Worm (Caenorhabditis elegans) whole organism, L4 larva: ENCODE measurements around the gene srp-7.

Experiments
- R02D3.7 ChIP-seq: fragments of 150-350 bp; sonication (generic microtip); optimal IDR thresholded peaks from 3 replicates; lab custom pipeline; 2014; ENCODE audit warnings: missing biosample characterization, missing genetic modification characterization
- T20F7.1 ChIP-seq: fragments of 200-800 bp; sonication (Bioruptor generic); optimal IDR thresholded peaks from 2 replicates; lab custom pipeline; 2018; ENCODE audit warnings: mild to moderate bottlenecking, missing genetic modification characterization, missing compliant biosample characterization
- ceh-28 ChIP-seq: fragments of 150-350 bp; optimal IDR thresholded peaks from 2 replicates; lab custom pipeline; 2014; ENCODE audit warnings: missing biosample characterization, missing genetic modification reagents, missing genetic modification characterization
- egl-27 ChIP-seq: sonication (generic microtip); optimal IDR thresholded peaks from 3 replicates; lab custom pipeline; 2017; ENCODE audit warnings: missing biosample characterization, missing genetic modification reagents, missing genetic modification characterization
- lin-39 ChIP-seq: fragments of 150-350 bp; optimal IDR thresholded peaks from 2 replicates; lab custom pipeline; 2014; ENCODE audit warnings: missing biosample characterization, missing genetic modification reagents, missing genetic modification characterization
- mxl-3 ChIP-seq: fragments of 200-800 bp; sonication (Bioruptor generic); optimal IDR thresholded peaks from 2 replicates; lab custom pipeline; 2018; ENCODE audit warnings: mild to moderate bottlenecking, missing genetic modification characterization, missing compliant biosample characterization
- nhr-11 ChIP-seq: fragments of 150-350 bp; optimal IDR thresholded peaks from 2 replicates; lab custom pipeline; 2014; ENCODE audit warnings: missing biosample characterization, missing genetic modification characterization
- unc-62 ChIP-seq, 3 experiments: fragments of 150-350 bp in 1 of 3; sonication (generic microtip); optimal IDR thresholded peaks in 2 of 3; peaks in 1 of 3; 1 replicate in 1 of 3; 2 replicates in 2 of 3; lab custom pipeline; 2014 to 2017; ENCODE audit warnings: missing biosample characterization in 3 of 3, missing genetic modification characterization in 3 of 3, missing genetic modification reagents in 3 of 3, missing genotype in 1 of 3
- ztf-11 ChIP-seq: fragments of 150-350 bp; optimal IDR thresholded peaks from 2 replicates; lab custom pipeline; 2014; ENCODE audit warnings: missing biosample characterization, missing genetic modification characterization

ce11 chrV:8129719-8130118, 49.2 kb upstream of the srp-7 start:
- TF ChIP-seq ztf-11 (tag; lab: Kevin White, UChicago) (no peak), unc-62 (GFP tag; optimal IDR thresholded peaks at IDR 0.05 in 1 of 2; lab: Kevin White, UChicago) (no peak), unc-62 (tag; optimal IDR thresholded peaks at IDR 0.05; lab: Kevin White, UChicago) (no peak), R02D3.7 (tag; lab: Kevin White, UChicago) (no peak), egl-27 (tag; lab: Kevin White, UChicago) (no peak), ceh-28 (tag; lab: Kevin White, UChicago) (no peak), mxl-3 (GFP tag; lab: Kevin White, UChicago) (no peak), nhr-11 (no peak), T20F7.1 (GFP tag; lab: Kevin White, UChicago) (no peak), lin-39 (no peak)
